Worm (Caenorhabditis elegans) whole organism, early embryonic: Measurements from ENCODE around the gene Y55B1AR.2.

Experiments used
- B0310.2 ChIP-seq: sonication (generic microtip); optimal IDR thresholded peaks from 2 replicates; lab custom pipeline; 2016; ENCODE audit warnings: mild to moderate bottlenecking, missing genetic modification characterization, missing compliant biosample characterization
- aly-1 ChIP-seq: sonication (generic microtip); optimal IDR thresholded peaks from 2 replicates; lab custom pipeline; 2016; ENCODE audit warnings: missing genetic modification characterization, missing compliant biosample characterization
- ceh-13 ChIP-seq: fragments of 200-800 bp; sonication (Bioruptor generic); optimal IDR thresholded peaks from 2 replicates; lab custom pipeline; 2018; ENCODE audit warnings: mild to moderate bottlenecking, missing genetic modification characterization, missing compliant biosample characterization
- ceh-36 ChIP-seq: sonication (generic microtip); optimal IDR thresholded peaks from 2 replicates; lab custom pipeline; 2016; ENCODE audit warnings: missing genetic modification characterization, inconsistent platforms, missing compliant biosample characterization
- hmbx-1 ChIP-seq: sonication (generic microtip); optimal IDR thresholded peaks from 2 replicates; lab custom pipeline; 2016; ENCODE audit warnings: mild to moderate bottlenecking, missing genetic modification characterization, missing compliant biosample characterization
- hmg-4 ChIP-seq: fragments of 200-800 bp; sonication (Bioruptor generic); optimal IDR thresholded peaks from 2 replicates; lab custom pipeline; 2018; ENCODE audit warnings: mild to moderate bottlenecking, missing genetic modification characterization, missing compliant biosample characterization
- sea-1 ChIP-seq: fragments of 200-800 bp; sonication (Bioruptor generic); conservative IDR thresholded peaks from 2 replicates; pipeline ENCODE4 v1.3.6; 2022; ENCODE audit warnings: missing genetic modification characterization, missing compliant biosample characterization
- tbx-11 ChIP-seq: fragments of 200-800 bp; sonication (Bioruptor generic); IDR thresholded peaks from 2 replicates; pipeline ENCODE4 v1.3.6; 2022; ENCODE audit warnings: missing genetic modification characterization, missing compliant biosample characterization

Y55B1AR.2 gene

DNA sequence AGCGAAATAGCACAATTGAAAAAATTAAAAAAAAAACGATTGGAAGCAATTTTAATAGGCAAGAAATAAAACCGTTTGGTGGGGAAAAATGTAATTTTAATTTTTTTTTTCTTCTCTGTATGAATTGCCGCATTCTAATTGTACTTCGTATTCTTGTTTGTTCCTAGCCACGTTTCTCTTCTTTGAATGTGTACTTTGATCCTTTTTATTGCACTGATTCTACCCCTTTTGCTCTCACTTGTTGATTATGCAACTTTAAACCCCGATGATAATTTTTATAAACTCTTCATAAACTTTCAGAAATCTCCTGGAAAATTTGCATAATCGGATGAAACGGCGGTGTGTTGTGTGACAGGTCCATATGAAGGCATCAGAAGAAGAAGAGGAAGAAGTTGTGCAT lies 56.8 kb downstream of the Y55B1AR.2 start, which contains the start of gene T22F7.1:
Gene T22F7.1, plus strand, starts transcription at position 301 of the 400 bp plus-strand sequence.
- TF ChIP-seq aly-1 (tag; lab: Kevin White, UChicago) = no peak
- TF ChIP-seq hmbx-1 (tag; lab: Kevin White, UChicago) = no peak
- no peak for TF ChIP-seq hmg-4
- TF ChIP-seq tbx-11 (GFP tag; lab: Robert Waterston, UW) = no peak
- no peak for TF ChIP-seq sea-1
- no peak for TF ChIP-seq ceh-13 (GFP tag; lab: Kevin White, UChicago)
- no peak for TF ChIP-seq ceh-36 (tag; lab: Kevin White, UChicago)
- TF ChIP-seq B0310.2 (tag; lab: Kevin White, UChicago) = no peak
